Worm (Caenorhabditis elegans) whole organism, L1 larva: ENCODE data around the gene C01G5.3.
A peak's percentile ranks its signal among the peaks of the same experiment; 100 is the strongest.

Experiments
- C34B4.2 ChIP-seq: sonication (generic microtip); optimal IDR thresholded peaks from 2 replicates; lab custom pipeline; 2017; ENCODE audit warnings: mild to moderate bottlenecking, missing genetic modification characterization, missing compliant biosample characterization
- ceh-8 ChIP-seq: fragments of 200-800 bp; sonication (Bioruptor generic); optimal IDR thresholded peaks from 2 replicates; lab custom pipeline; 2018; ENCODE audit warnings: mild to moderate bottlenecking, missing genetic modification characterization, moderate library complexity, missing compliant biosample characterization

- TF ChIP-seq C34B4.2 (no peak), ceh-8 (GFP tag; lab: Kevin White, UChicago) (peak; percentile 55)
These were observed 20.8 kb downstream of the C01G5.3 start, which contains the start of gene try-3 for ce11 chrIV:6556624-6557368.
